Fruit fly (Drosophila melanogaster) whole organism: Measurements from ENCODE around the gene Klp10A.

ENCODE experiments used
- CG8478 ChIP-seq: fragments of >200 bp; optimal IDR thresholded peaks from 2 replicates; lab custom pipeline; 2018; ENCODE audit warnings: inconsistent platforms
- Dll ChIP-seq: fragments of >200 bp; optimal IDR thresholded peaks from 2 replicates; lab custom pipeline; 2017
- psq ChIP-seq: fragments of >200 bp; optimal IDR thresholded peaks from 2 replicates; lab custom pipeline; 2017

DNA sequence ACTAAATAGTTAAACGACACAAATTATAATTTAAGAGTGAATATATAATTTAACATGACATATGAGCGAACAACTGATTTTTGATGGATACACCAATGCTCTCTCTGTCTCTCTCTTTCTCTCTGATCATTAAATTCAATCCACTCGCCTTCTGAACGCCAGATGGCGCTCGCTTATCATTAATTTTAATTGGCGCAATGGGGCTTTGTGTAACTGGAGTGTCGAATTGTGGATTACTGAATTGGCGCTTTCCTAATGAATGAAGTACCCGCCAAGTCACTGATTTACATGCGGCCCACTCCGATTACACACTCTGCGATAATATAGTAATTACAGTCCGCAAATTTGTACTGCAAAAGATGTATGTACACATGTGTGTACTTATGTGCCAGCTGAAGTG lies 55.1 kb downstream of the Klp10A start:
- TF ChIP-seq psq (lab: Kevin White, UChicago) (no peak), CG8478 (lab: Kevin White, UChicago) (no peak), Dll (lab: Kevin White, UChicago) (no peak)
